Worm (Caenorhabditis elegans) whole organism, mixed stage, embryonic: ENCODE measurements around the gene srw-79.

ENCODE experiments used
- elt-1 ChIP-seq: sonication (generic microtip); optimal IDR thresholded peaks from 2 replicates; lab custom pipeline; 2017; ENCODE audit warnings: missing genetic modification characterization, mild to moderate bottlenecking, missing compliant biosample characterization, antibody characterized with exemption, moderate library complexity, borderline replicate concordance; ENCODE audit not compliant: insufficient read depth
- elt-3 ChIP-seq: fragments of 150-350 bp; optimal IDR thresholded peaks from 2 replicates; lab custom pipeline; 2014; ENCODE audit warnings: missing biosample characterization, missing genetic modification characterization
- lin-13 ChIP-seq: fragments of 150-350 bp; optimal IDR thresholded peaks from 2 replicates; lab custom pipeline; 2014; ENCODE audit warnings: missing biosample characterization, missing genetic modification characterization
- nhr-12 ChIP-seq: fragments of 150-350 bp; optimal IDR thresholded peaks from 2 replicates; lab custom pipeline; 2014; ENCODE audit warnings: missing biosample characterization, missing genetic modification characterization
- nhr-2 ChIP-seq: fragments of 150-350 bp; optimal IDR thresholded peaks from 2 replicates; lab custom pipeline; 2014; ENCODE audit warnings: missing biosample characterization, missing genetic modification characterization
- nhr-76 ChIP-seq: sonication (generic microtip); optimal IDR thresholded peaks from 2 replicates; lab custom pipeline; 2017; ENCODE audit warnings: missing biosample characterization, missing genetic modification characterization
- snpc-4 ChIP-seq: fragments of 150-350 bp; optimal IDR thresholded peaks from 2 replicates; lab custom pipeline; 2014; ENCODE audit warnings: missing biosample characterization, missing genetic modification characterization
- unc-62 ChIP-seq: fragments of 150-350 bp; optimal IDR thresholded peaks from 2 replicates; lab custom pipeline; 2014; ENCODE audit warnings: missing biosample characterization, missing genetic modification reagents, missing genetic modification characterization
- ztf-11 ChIP-seq: fragments of 150-350 bp; optimal IDR thresholded peaks from 2 replicates; lab custom pipeline; 2014; ENCODE audit warnings: missing biosample characterization, missing genetic modification characterization

DNA sequence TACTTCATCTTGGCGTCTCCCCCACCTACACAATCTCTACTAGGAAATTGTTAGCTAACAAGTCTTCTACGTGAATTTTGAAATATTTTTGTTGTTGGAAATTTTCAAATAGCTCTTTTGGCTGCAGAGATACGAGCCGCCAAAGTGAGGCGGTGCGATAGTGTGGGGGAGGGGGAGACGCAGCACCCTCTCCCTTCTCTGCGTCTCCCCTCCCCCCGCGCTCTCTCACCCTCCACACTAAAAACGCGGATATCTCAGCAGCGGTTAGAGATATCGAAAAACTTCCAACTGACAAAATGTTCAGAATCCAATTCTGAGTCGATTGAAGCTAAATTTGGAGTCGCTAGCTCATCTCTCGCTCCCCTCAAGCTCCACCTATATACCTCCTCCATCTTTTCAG is 21.5 kb upstream of the srw-79 start:
- TF ChIP-seq elt-3 (tag; lab: Kevin White, UChicago) (no peak), snpc-4 (tag; lab: Kevin White, UChicago) (no peak), unc-62 (no peak), elt-1 (tag; lab: Kevin White, UChicago) (no peak), ztf-11 (no peak), nhr-2 (tag; lab: Kevin White, UChicago) (no peak), nhr-76 (tag; lab: Kevin White, UChicago) (no peak), nhr-12 (tag; lab: Kevin White, UChicago) (no peak), lin-13 (tag; lab: Kevin White, UChicago) (no peak)
